Worm (Caenorhabditis elegans) whole organism, L4 larva: Measurements from ENCODE around the gene sdhb-1.

ENCODE experiments used
- D1046.2 ChIP-seq: fragments of 200-800 bp; sonication (Bioruptor generic); IDR thresholded peaks from 2 replicates; pipeline ENCODE4 v1.3.6; 2022; ENCODE audit warnings: missing genetic modification characterization, missing compliant biosample characterization
- F44E2.7 ChIP-seq: fragments of 200-800 bp; sonication (Bioruptor generic); IDR thresholded peaks from 2 replicates; pipeline ENCODE4 v2.1.2; 2022; ENCODE audit warnings: missing genetic modification characterization, missing compliant biosample characterization
- R02D3.7 ChIP-seq: fragments of 150-350 bp; sonication (generic microtip); optimal IDR thresholded peaks from 3 replicates; lab custom pipeline; 2014; ENCODE audit warnings: missing biosample characterization, missing genetic modification characterization
- Y5F2A.4 ChIP-seq: fragments of 200-800 bp; sonication (Bioruptor generic); optimal IDR thresholded peaks from 2 replicates; lab custom pipeline; 2018; ENCODE audit warnings: mild to moderate bottlenecking, missing genetic modification characterization, missing compliant biosample characterization
- Y75B8A.6 ChIP-seq: fragments of 200-800 bp; sonication (Bioruptor generic); IDR thresholded peaks from 2 replicates; pipeline ENCODE4 v1.3.6; 2022; ENCODE audit warnings: missing genetic modification reagents, missing genetic modification characterization, missing compliant biosample characterization
- aha-1 ChIP-seq: fragments of 150-350 bp; peaks from one replicate; lab custom pipeline; 2014; ENCODE audit warnings: missing biosample characterization, missing genetic modification characterization
- ama-1 ChIP-seq: fragments of 150-350 bp; optimal IDR thresholded peaks from 2 replicates; lab custom pipeline; 2014; ENCODE audit warnings: inconsistent platforms, mixed read lengths
- arid-1 ChIP-seq: fragments of 200-800 bp; sonication (Bioruptor generic); conservative IDR thresholded peaks from 2 replicates; pipeline ENCODE4 v1.3.6; 2022; ENCODE audit warnings: missing genetic modification reagents, missing genetic modification characterization, missing compliant biosample characterization
- attf-4 ChIP-seq: sonication (generic microtip); optimal IDR thresholded peaks from 3 replicates; lab custom pipeline; 2017; ENCODE audit warnings: missing biosample characterization, missing genetic modification characterization
- ceh-20 ChIP-seq: fragments of 200-800 bp; sonication (Bioruptor generic); IDR thresholded peaks from 2 replicates; pipeline ENCODE4 v1.3.6; 2022; ENCODE audit warnings: missing genetic modification reagents, missing genetic modification characterization, missing compliant biosample characterization
- daf-12 ChIP-seq: fragments of 150-350 bp; optimal IDR thresholded peaks from 2 replicates; lab custom pipeline; 2014; ENCODE audit warnings: missing biosample characterization, missing genetic modification reagents, missing genetic modification characterization
- daf-16 ChIP-seq, 3 experiments: sonication (generic microtip); optimal IDR thresholded peaks; 2 replicates each; lab custom pipeline; 2016 to 2017; ENCODE audit warnings: missing genetic modification characterization in 3 of 3, missing genetic modification reagents in 3 of 3, mild to moderate bottlenecking in 2 of 3, missing compliant biosample characterization in 2 of 3, missing biosample characterization in 1 of 3, moderate library complexity in 1 of 3
- dmd-6 ChIP-seq: fragments of 200-800 bp; sonication (Bioruptor generic); IDR thresholded peaks from 2 replicates; pipeline ENCODE4 v1.3.6; 2022; ENCODE audit warnings: missing genetic modification reagents, missing genetic modification characterization, missing compliant biosample characterization
- dve-1 ChIP-seq: sonication (generic microtip); optimal IDR thresholded peaks from 2 replicates; lab custom pipeline; 2017; ENCODE audit warnings: antibody characterized with exemption, mild to moderate bottlenecking, missing genetic modification characterization, missing compliant biosample characterization; ENCODE audit not compliant: insufficient read depth
- egl-27 ChIP-seq: sonication (generic microtip); optimal IDR thresholded peaks from 3 replicates; lab custom pipeline; 2017; ENCODE audit warnings: missing biosample characterization, missing genetic modification reagents, missing genetic modification characterization
- gei-8 ChIP-seq: fragments of 200-800 bp; sonication (Bioruptor generic); optimal IDR thresholded peaks from 2 replicates; lab custom pipeline; 2018; ENCODE audit warnings: mild to moderate bottlenecking, missing genetic modification characterization, missing compliant biosample characterization
- hif-1 ChIP-seq, 2 experiments: sonication (generic microtip); optimal IDR thresholded peaks; 2 replicates each; lab custom pipeline; 2016 to 2017; ENCODE audit warnings: missing compliant biosample characterization in 2 of 2, missing genetic modification characterization in 2 of 2, missing genetic modification reagents in 2 of 2, missing genotype in 2 of 2, mild to moderate bottlenecking in 1 of 2
- hlh-11 ChIP-seq: fragments of 200-800 bp; sonication (Bioruptor generic); optimal IDR thresholded peaks from 2 replicates; lab custom pipeline; 2018; ENCODE audit warnings: mild to moderate bottlenecking, missing genetic modification characterization, missing compliant biosample characterization
- lin-29 ChIP-seq: fragments of 200-800 bp; sonication (Bioruptor generic); IDR thresholded peaks from 2 replicates; pipeline ENCODE4 v1.3.6; 2022; ENCODE audit warnings: missing genetic modification reagents, missing genetic modification characterization, missing compliant biosample characterization
- lir-3 ChIP-seq: sonication (generic microtip); optimal IDR thresholded peaks from 2 replicates; lab custom pipeline; 2016; ENCODE audit warnings: mild to moderate bottlenecking, missing genetic modification characterization, missing compliant biosample characterization
- lsy-2 ChIP-seq, 2 experiments: fragments of 150-350 bp in 1 of 2; sonication (generic microtip) in 1 of 2; optimal IDR thresholded peaks; 2 replicates each; lab custom pipeline; 2014 to 2017; ENCODE audit warnings: missing biosample characterization in 2 of 2, missing genetic modification characterization in 2 of 2
- mxl-2 ChIP-seq: fragments of 200-800 bp; sonication (Bioruptor generic); conservative IDR thresholded peaks from 2 replicates; pipeline ENCODE4 v1.3.6; 2022; ENCODE audit warnings: missing genetic modification reagents, missing genetic modification characterization, missing compliant biosample characterization
- nhr-10 ChIP-seq: fragments of 150-350 bp; optimal IDR thresholded peaks from 2 replicates; lab custom pipeline; 2014; ENCODE audit warnings: missing biosample characterization, missing genetic modification characterization
- nhr-11 ChIP-seq: fragments of 150-350 bp; optimal IDR thresholded peaks from 2 replicates; lab custom pipeline; 2014; ENCODE audit warnings: missing biosample characterization, missing genetic modification characterization
- nhr-237 ChIP-seq: sonication (generic microtip); optimal IDR thresholded peaks from 2 replicates; lab custom pipeline; 2017; ENCODE audit warnings: missing biosample characterization, missing genetic modification characterization
- nhr-25 ChIP-seq: sonication (generic microtip); optimal IDR thresholded peaks from 2 replicates; lab custom pipeline; 2017; ENCODE audit warnings: missing genetic modification characterization, mild to moderate bottlenecking, missing compliant biosample characterization, antibody characterized with exemption, moderate library complexity, borderline replicate concordance; ENCODE audit not compliant: insufficient read depth
- nhr-48 ChIP-seq: sonication (generic microtip); optimal IDR thresholded peaks from 2 replicates; lab custom pipeline; 2016; ENCODE audit warnings: mild to moderate bottlenecking, missing genetic modification characterization, missing compliant biosample characterization
- nhr-6 ChIP-seq: fragments of 150-350 bp; optimal IDR thresholded peaks from 2 replicates; lab custom pipeline; 2014; ENCODE audit warnings: missing biosample characterization, missing genetic modification characterization
- nhr-76 ChIP-seq: fragments of 150-350 bp; optimal IDR thresholded peaks from 2 replicates; lab custom pipeline; 2014; ENCODE audit warnings: missing biosample characterization, missing genetic modification characterization
- nhr-77 ChIP-seq: fragments of 150-350 bp; optimal IDR thresholded peaks from 2 replicates; lab custom pipeline; 2014; ENCODE audit warnings: missing biosample characterization, missing genetic modification characterization
- php-3 ChIP-seq: fragments of 200-800 bp; sonication (Bioruptor generic); IDR thresholded peaks from 2 replicates; pipeline ENCODE4 v1.3.6; 2022; ENCODE audit warnings: missing genetic modification reagents, missing genetic modification characterization, missing compliant biosample characterization
- rbr-2 ChIP-seq: sonication (generic microtip); optimal IDR thresholded peaks from 2 replicates; lab custom pipeline; 2016; ENCODE audit warnings: missing genotype, missing genetic modification characterization, missing compliant biosample characterization
- spr-3 ChIP-seq: fragments of 200-800 bp; sonication (Bioruptor generic); optimal IDR thresholded peaks from 2 replicates; lab custom pipeline; 2018; ENCODE audit warnings: mild to moderate bottlenecking, missing genetic modification characterization, missing compliant biosample characterization
- tag-97 ChIP-seq: fragments of 200-800 bp; sonication (Bioruptor generic); IDR thresholded peaks from 2 replicates; pipeline ENCODE4 v1.3.6; 2022; ENCODE audit warnings: missing genetic modification characterization, missing compliant biosample characterization
- tra-1 ChIP-seq: fragments of 200-800 bp; sonication (Bioruptor generic); IDR thresholded peaks from 2 replicates; pipeline ENCODE4 v1.3.6; 2022; ENCODE audit warnings: missing genetic modification reagents, missing genetic modification characterization, missing compliant biosample characterization
- unc-62 ChIP-seq, 3 experiments: fragments of 150-350 bp in 1 of 3; sonication (generic microtip); optimal IDR thresholded peaks in 2 of 3; peaks in 1 of 3; 1 replicate in 1 of 3; 2 replicates in 2 of 3; lab custom pipeline; 2014 to 2017; ENCODE audit warnings: missing biosample characterization in 3 of 3, missing genetic modification characterization in 3 of 3, missing genetic modification reagents in 3 of 3, missing genotype in 1 of 3
- vab-7 ChIP-seq: fragments of 200-800 bp; sonication (Bioruptor generic); IDR thresholded peaks from 2 replicates; pipeline ENCODE4 v1.3.6; 2022; ENCODE audit warnings: missing genetic modification reagents, missing genetic modification characterization, missing compliant biosample characterization
- zag-1 ChIP-seq: fragments of 150-350 bp; optimal IDR thresholded peaks from 2 replicates; lab custom pipeline; 2014; ENCODE audit warnings: missing biosample characterization, missing genetic modification characterization
- ztf-11 ChIP-seq: fragments of 150-350 bp; optimal IDR thresholded peaks from 2 replicates; lab custom pipeline; 2014; ENCODE audit warnings: missing biosample characterization, missing genetic modification characterization

The sdhb-1 gene

ce11 chrII:9311702-9312101 is 40.8 kb downstream of the sdhb-1 start (continued):
- TF ChIP-seq dmd-6 (no peak), zag-1 (tag; lab: Kevin White, UChicago) (no peak), nhr-237 (tag; lab: Kevin White, UChicago) (no peak), arid-1 (GFP tag; lab: Robert Waterston, UW) (no peak)
- TF ChIP-seq, all 104 proteins: peak for 3

DNA sequence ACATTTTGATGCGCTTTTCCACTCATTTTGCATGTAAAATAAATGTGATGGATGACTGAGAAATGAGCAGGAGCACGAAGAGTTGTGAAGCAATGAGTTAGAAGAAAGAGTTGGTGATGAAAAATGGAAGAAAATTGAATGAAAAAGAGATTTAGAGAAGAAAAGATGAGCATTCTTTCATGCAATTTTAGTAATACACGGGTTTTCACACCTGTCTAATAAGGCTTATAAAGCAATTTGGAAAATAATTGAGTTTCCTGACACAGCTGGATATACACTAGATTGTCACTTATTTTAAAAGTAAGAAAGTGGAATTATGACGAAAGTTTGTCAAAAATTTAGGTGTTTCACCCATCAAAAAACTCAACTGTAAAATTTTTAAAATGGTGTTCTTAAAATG is 41.7 kb downstream of the sdhb-1 start:
- TF ChIP-seq gei-8 (GFP tag; lab: Kevin White, UChicago) (no peak), aha-1 (tag; lab: Kevin White, UChicago) (no peak), Y75B8A.6 (GFP tag; lab: Robert Waterston, UW) (no peak), mxl-2 (GFP tag; lab: Robert Waterston, UW) (no peak), nhr-25 (tag; lab: Kevin White, UChicago) (no peak), dmd-6 (no peak), F44E2.7 (GFP tag; lab: Robert Waterston, UW) (no peak), nhr-10 (no peak), vab-7 (GFP tag; lab: Robert Waterston, UW) (no peak), daf-16 (GFP tag; optimal IDR thresholded peaks at IDR 0.05; lab: Kevin White, UChicago) (no peak), daf-16 (tag; optimal IDR thresholded peaks at IDR 0.05; lab: Kevin White, UChicago) (no peak), lir-3 (tag; lab: Kevin White, UChicago) (no peak)

DNA sequence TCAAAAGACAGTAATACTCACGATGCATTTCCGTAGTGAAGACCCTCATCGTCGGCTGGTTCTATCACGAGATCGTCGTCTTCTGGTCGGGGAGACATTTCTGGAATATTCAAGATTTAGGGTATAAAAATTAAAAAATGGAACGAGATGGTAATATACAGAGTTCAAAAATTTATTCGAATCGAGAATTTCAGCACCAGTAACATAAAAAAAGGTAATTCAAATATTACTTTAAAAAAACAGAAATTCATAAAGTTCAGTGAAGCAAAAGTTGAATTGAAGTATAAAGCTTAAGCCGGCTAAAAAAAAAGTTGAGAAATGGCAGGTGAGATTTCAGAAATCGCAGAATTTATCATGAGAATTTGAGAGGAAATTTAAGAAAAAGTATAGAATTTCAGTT is 42.3 kb downstream of the sdhb-1 start, which contains the start of gene cam-1:
cam-1 (minus strand) TSS at position 101 of the 400 bp plus-strand sequence.
- TF ChIP-seq aha-1 (tag; lab: Kevin White, UChicago) (peak; percentile 71), R02D3.7 (tag; lab: Kevin White, UChicago) (no peak)

- TF ChIP-seq egl-27 (tag; lab: Kevin White, UChicago) (no peak), unc-62 (GFP tag; optimal IDR thresholded peaks at IDR 0.05 in 1 of 2; lab: Kevin White, UChicago) (peak in 1 of 2 experiments; percentile 79), unc-62 (tag; optimal IDR thresholded peaks at IDR 0.05; lab: Kevin White, UChicago) (no peak), ama-1 (no peak), D1046.2 (GFP tag; lab: Robert Waterston, UW) (no peak)
Observed at ce11 chrII:9308614-9309046, 43.9 kb downstream of the sdhb-1 start.

DNA sequence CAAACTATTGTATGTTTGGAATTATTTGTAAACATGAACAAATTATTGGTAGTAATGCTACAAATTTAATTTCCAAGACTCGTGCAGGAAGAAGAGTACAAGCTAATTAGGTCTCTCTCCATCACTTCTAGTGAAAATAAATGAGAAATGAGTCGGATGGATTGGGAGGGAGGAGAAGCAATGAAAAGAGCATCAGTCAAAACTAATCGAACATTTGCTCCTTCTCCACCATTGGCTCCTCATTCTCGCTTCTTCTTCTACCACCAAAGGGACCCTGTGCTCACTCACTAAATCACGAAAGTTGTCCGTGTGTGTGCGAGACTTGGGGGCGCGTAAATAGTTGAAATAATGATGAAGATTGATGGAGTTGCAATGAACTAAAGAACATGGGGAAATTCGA is 45.7 kb downstream of the sdhb-1 start:
- TF ChIP-seq Y75B8A.6 (GFP tag; lab: Robert Waterston, UW) (no peak), attf-4 (no peak), aha-1 (tag; lab: Kevin White, UChicago) (peak; percentile 67), F44E2.7 (GFP tag; lab: Robert Waterston, UW) (no peak), nhr-11 (tag; lab: Kevin White, UChicago) (peak; percentile 54), tra-1 (GFP tag; lab: Robert Waterston, UW) (no peak), hif-1 (tag; optimal IDR thresholded peaks at IDR 0.05; lab: Kevin White, UChicago) (no peak), lsy-2 (tag; optimal IDR thresholded peaks at IDR 0.05; lab: Kevin White, UChicago) (peak in 1 of 2 experiments; percentile 19), nhr-76 (tag; lab: Kevin White, UChicago) (no peak), nhr-6 (no peak), nhr-25 (tag; lab: Kevin White, UChicago) (no peak), rbr-2 (tag; lab: Kevin White, UChicago) (no peak), nhr-77 (tag; lab: Kevin White, UChicago) (no peak), egl-27 (tag; lab: Kevin White, UChicago) (no peak), ceh-20 (peak; percentile 61; the same call in 1 of the 2 replicates), unc-62 (GFP tag; optimal IDR thresholded peaks at IDR 0.05 in 1 of 2; lab: Kevin White, UChicago) (peak in 1 of 2 experiments; percentile 93), unc-62 (tag; optimal IDR thresholded peaks at IDR 0.05; lab: Kevin White, UChicago) (no peak), daf-16 (GFP tag; optimal IDR thresholded peaks at IDR 0.05; lab: Kevin White, UChicago) (peak in 1 of 2 experiments; percentile 49), daf-16 (tag; optimal IDR thresholded peaks at IDR 0.05; lab: Kevin White, UChicago) (no peak), daf-12 (tag; lab: Kevin White, UChicago) (no peak), Y5F2A.4 (GFP tag; lab: Kevin White, UChicago) (no peak), dve-1 (tag; lab: Kevin White, UChicago) (no peak), hlh-11 (peak; percentile 14), lir-3 (tag; lab: Kevin White, UChicago) (no peak), php-3 (GFP tag; lab: Robert Waterston, UW) (no peak), nhr-48 (tag; lab: Kevin White, UChicago) (no peak), spr-3 (GFP tag; lab: Kevin White, UChicago) (no peak), tag-97 (GFP tag; lab: Robert Waterston, UW) (no peak), ztf-11 (tag; lab: Kevin White, UChicago) (no peak), lin-29 (no peak)
